Fruit fly (Drosophila melanogaster) whole organism, prepupa: Measurements from ENCODE around the gene TfIIEbeta.

Experiments
- Blimp-1 ChIP-seq: fragments of 200-800 bp; sonication (Bioruptor generic); optimal IDR thresholded peaks from 3 replicates; lab custom pipeline; 2017; ENCODE audit warnings: missing biosample characterization, missing genetic modification characterization, mild to moderate bottlenecking, moderate library complexity, missing genetic modification reagents
- CG10669 ChIP-seq: fragments of 200-800 bp; sonication (Bioruptor generic); optimal IDR thresholded peaks from 3 replicates; lab custom pipeline; 2018; ENCODE audit warnings: missing biosample characterization, mild to moderate bottlenecking, missing genetic modification characterization, moderate library complexity
- CG11762 ChIP-seq: fragments of 200-800 bp; sonication (Bioruptor generic); optimal IDR thresholded peaks from 3 replicates; lab custom pipeline; 2016; ENCODE audit warnings: missing biosample characterization, missing genetic modification characterization; ENCODE audit not compliant: insufficient read depth
- CG11902 ChIP-seq: fragments of 200-800 bp; sonication (Bioruptor generic); optimal IDR thresholded peaks from 3 replicates; lab custom pipeline; 2016; ENCODE audit warnings: missing biosample characterization, missing genetic modification characterization
- CG15336 ChIP-seq: fragments of 200-800 bp; sonication (Bioruptor generic); IDR thresholded peaks from 2 replicates; pipeline ENCODE4 v1.3.6; 2022; ENCODE audit warnings: missing biosample characterization, missing genetic modification characterization
- CG1621 ChIP-seq: fragments of 200-800 bp; sonication (Bioruptor generic); optimal IDR thresholded peaks from 3 replicates; lab custom pipeline; 2018; ENCODE audit warnings: missing biosample characterization, mild to moderate bottlenecking, missing genetic modification characterization
- CG16779 ChIP-seq: fragments of 200-800 bp; sonication (Bioruptor generic); optimal IDR thresholded peaks from 3 replicates; lab custom pipeline; 2017; ENCODE audit warnings: missing biosample characterization, mild to moderate bottlenecking, missing genetic modification characterization
- CG3032 ChIP-seq: fragments of 200-800 bp; optimal IDR thresholded peaks from 2 replicates; lab custom pipeline; 2019; ENCODE audit warnings: missing biosample characterization, mild to moderate bottlenecking, missing genetic modification characterization, moderate library complexity
- CG31627 ChIP-seq: fragments of 200-800 bp; sonication (Bioruptor generic); optimal IDR thresholded peaks from 3 replicates; lab custom pipeline; 2016; ENCODE audit warnings: missing biosample characterization, missing genetic modification characterization
- CG32006 ChIP-seq: fragments of 200-800 bp; sonication (Bioruptor generic); optimal IDR thresholded peaks from 3 replicates; lab custom pipeline; 2017; ENCODE audit warnings: missing biosample characterization, mild to moderate bottlenecking, missing genetic modification characterization
- CG3919 ChIP-seq: fragments of 200-800 bp; sonication (Bioruptor generic); optimal IDR thresholded peaks from 3 replicates; lab custom pipeline; 2016; ENCODE audit warnings: missing biosample characterization, missing genetic modification characterization
- CG4318 ChIP-seq: fragments of 200-800 bp; sonication (Bioruptor generic); optimal IDR thresholded peaks from 3 replicates; lab custom pipeline; 2017; ENCODE audit warnings: missing biosample characterization, mild to moderate bottlenecking, missing genetic modification characterization
- CG6163 ChIP-seq: fragments of 200-800 bp; sonication (Bioruptor generic); IDR thresholded peaks from 3 replicates; pipeline ENCODE4 v1.3.6; 2022; ENCODE audit warnings: missing biosample characterization, missing genetic modification characterization
- CG6276 ChIP-seq: fragments of 200-800 bp; sonication (Bioruptor generic); optimal IDR thresholded peaks from 2 replicates; lab custom pipeline; 2017; ENCODE audit warnings: missing biosample characterization, mild to moderate bottlenecking, missing genetic modification characterization
- CG6792 ChIP-seq: fragments of 200-800 bp; sonication (Bioruptor generic); optimal IDR thresholded peaks from 3 replicates; lab custom pipeline; 2016; ENCODE audit warnings: missing biosample characterization, missing genetic modification characterization
- CG6808 ChIP-seq: fragments of 200-800 bp; sonication (Bioruptor generic); optimal IDR thresholded peaks from 3 replicates; lab custom pipeline; 2017; ENCODE audit warnings: missing biosample characterization, missing genetic modification characterization, mild to moderate bottlenecking, moderate library complexity, missing genetic modification reagents
- CG6854 ChIP-seq: fragments of 200-800 bp; sonication (Bioruptor generic); optimal IDR thresholded peaks from 2 replicates; lab custom pipeline; 2017; ENCODE audit warnings: missing biosample characterization, mild to moderate bottlenecking, missing genetic modification characterization
- CG9139 ChIP-seq: fragments of 200-800 bp; sonication (Bioruptor generic); optimal IDR thresholded peaks from 3 replicates; lab custom pipeline; 2017; ENCODE audit warnings: missing biosample characterization, mild to moderate bottlenecking, missing genetic modification characterization
- Eip75B ChIP-seq: fragments of 200-800 bp; sonication (Bioruptor generic); optimal IDR thresholded peaks from 3 replicates; lab custom pipeline; 2016; ENCODE audit warnings: missing biosample characterization, missing genetic modification characterization
- Eip93F ChIP-seq: fragments of 200-800 bp; sonication (Bioruptor generic); optimal IDR thresholded peaks from 2 replicates; lab custom pipeline; 2016; ENCODE audit warnings: missing biosample characterization, mild to moderate bottlenecking, missing genetic modification characterization
- Ets96B ChIP-seq: fragments of 200-800 bp; optimal IDR thresholded peaks from 2 replicates; lab custom pipeline; 2019; ENCODE audit warnings: missing biosample characterization, mild to moderate bottlenecking, missing genetic modification characterization, moderate library complexity
- Gug ChIP-seq: fragments of 200-800 bp; sonication (Bioruptor generic); IDR thresholded peaks from 2 replicates; pipeline ENCODE4 v1.3.6; 2022; ENCODE audit warnings: missing biosample characterization, missing genetic modification characterization
- Hr39 ChIP-seq: fragments of 200-800 bp; sonication (Bioruptor generic); optimal IDR thresholded peaks from 2 replicates; lab custom pipeline; 2016; ENCODE audit warnings: missing biosample characterization, missing genetic modification characterization
- Hr4 ChIP-seq: fragments of 200-800 bp; sonication (Bioruptor generic); optimal IDR thresholded peaks from 3 replicates; lab custom pipeline; 2016; ENCODE audit warnings: missing biosample characterization, missing genetic modification characterization
- Lpt ChIP-seq: fragments of 200-800 bp; sonication (Bioruptor generic); optimal IDR thresholded peaks from 3 replicates; lab custom pipeline; 2016; ENCODE audit warnings: missing biosample characterization, missing genetic modification characterization
- Met ChIP-seq: fragments of 200-800 bp; sonication (Bioruptor generic); optimal IDR thresholded peaks from 3 replicates; lab custom pipeline; 2016; ENCODE audit warnings: missing biosample characterization, missing genetic modification characterization
- Smox ChIP-seq: fragments of 200-800 bp; sonication (Bioruptor generic); optimal IDR thresholded peaks from 3 replicates; lab custom pipeline; 2016; ENCODE audit warnings: missing biosample characterization, missing genetic modification characterization
- Sox102F ChIP-seq: fragments of 200-800 bp; sonication (Bioruptor generic); optimal IDR thresholded peaks from 2 replicates; lab custom pipeline; 2016; ENCODE audit warnings: missing biosample characterization, mild to moderate bottlenecking, missing genetic modification characterization
- Sox14 ChIP-seq: fragments of 200-800 bp; sonication (Bioruptor generic); optimal IDR thresholded peaks from 3 replicates; lab custom pipeline; 2016; ENCODE audit warnings: missing biosample characterization, missing genetic modification characterization
- acj6 ChIP-seq: fragments of 200-800 bp; sonication (Bioruptor generic); optimal IDR thresholded peaks from 3 replicates; lab custom pipeline; 2016; ENCODE audit warnings: missing biosample characterization, missing genetic modification characterization
- cyc ChIP-seq: fragments of 200-800 bp; sonication (Bioruptor generic); optimal IDR thresholded peaks from 3 replicates; lab custom pipeline; 2016; ENCODE audit warnings: missing biosample characterization, missing genetic modification characterization
- dsx ChIP-seq: fragments of 200-800 bp; optimal IDR thresholded peaks from 3 replicates; lab custom pipeline; 2019; ENCODE audit warnings: missing biosample characterization, mild to moderate bottlenecking, missing genetic modification characterization, moderate library complexity; ENCODE audit not compliant: poor library complexity, severe bottlenecking
- eg ChIP-seq: fragments of 200-800 bp; sonication (Bioruptor generic); IDR thresholded peaks from 3 replicates; pipeline ENCODE4 v1.3.6; 2022; ENCODE audit warnings: missing biosample characterization, missing genetic modification characterization
- esn ChIP-seq: fragments of 200-800 bp; sonication (Bioruptor generic); optimal IDR thresholded peaks from 2 replicates; lab custom pipeline; 2016; ENCODE audit warnings: missing biosample characterization, mild to moderate bottlenecking, missing genetic modification characterization, moderate library complexity
- fd59A ChIP-seq: fragments of 200-800 bp; sonication (Bioruptor generic); optimal IDR thresholded peaks from 2 replicates; lab custom pipeline; 2017; ENCODE audit warnings: missing biosample characterization, mild to moderate bottlenecking, missing genetic modification characterization, missing genetic modification reagents
- fd85E ChIP-seq: fragments of 200-800 bp; sonication (Bioruptor generic); optimal IDR thresholded peaks from 3 replicates; lab custom pipeline; 2016; ENCODE audit warnings: missing biosample characterization, missing genetic modification characterization
- net ChIP-seq: fragments of 200-800 bp; sonication (Bioruptor generic); optimal IDR thresholded peaks from 3 replicates; lab custom pipeline; 2016; ENCODE audit warnings: missing biosample characterization, missing genetic modification characterization
- pdm3 ChIP-seq: fragments of 200-800 bp; sonication (Bioruptor generic); optimal IDR thresholded peaks from 3 replicates; lab custom pipeline; 2016; ENCODE audit warnings: missing biosample characterization, missing genetic modification characterization
- salr ChIP-seq, 2 experiments: fragments of 200-800 bp; sonication (Bioruptor generic); optimal IDR thresholded peaks; 3 replicates each; lab custom pipeline; 2016 to 2018; ENCODE audit warnings: missing biosample characterization in 2 of 2, missing genetic modification characterization in 2 of 2, mild to moderate bottlenecking in 1 of 2
- spab ChIP-seq: fragments of 200-800 bp; sonication (Bioruptor generic); optimal IDR thresholded peaks from 2 replicates; lab custom pipeline; 2017; ENCODE audit warnings: missing biosample characterization, mild to moderate bottlenecking, missing genetic modification characterization, missing genetic modification reagents
- ss ChIP-seq, 2 experiments: fragments of 200-800 bp; sonication (Bioruptor generic); optimal IDR thresholded peaks; 2 replicates in 1 of 2; 3 replicates in 1 of 2; lab custom pipeline; 2017 to 2018; ENCODE audit warnings: mild to moderate bottlenecking in 2 of 2, missing biosample characterization in 2 of 2, missing genetic modification characterization in 2 of 2, moderate library complexity in 1 of 2
- topi ChIP-seq: fragments of 200-800 bp; sonication (Bioruptor generic); optimal IDR thresholded peaks from 3 replicates; lab custom pipeline; 2016; ENCODE audit warnings: missing biosample characterization, missing genetic modification characterization
- vri ChIP-seq: fragments of 200-800 bp; sonication (Bioruptor generic); optimal IDR thresholded peaks from 3 replicates; lab custom pipeline; 2016; ENCODE audit warnings: missing biosample characterization, mild to moderate bottlenecking, missing genetic modification characterization

TfIIEbeta gene

dm6 chr3L:4286784-4287183 lies at the start of gene TfIIEbeta (continued):
- TF ChIP-seq dsx, result peak; percentile 45
- TF ChIP-seq Hr39 (GFP tag; lab: Kevin White, UChicago), result no peak
- no peak for TF ChIP-seq CG10669 (GFP tag; lab: Kevin White, UChicago)
- TF ChIP-seq ss (GFP tag; optimal IDR thresholded peaks at IDR 0.05; lab: Kevin White, UChicago), result no peak
- no peak for TF ChIP-seq Eip93F
- TF ChIP-seq CG11902, result no peak
- TF ChIP-seq Lpt (GFP tag; lab: Kevin White, UChicago), result no peak

dm6 chr3L:4238195-4238594 lies 48.6 kb upstream of the TfIIEbeta start:
- TF ChIP-seq esn (GFP tag; lab: Kevin White, UChicago) (no peak), CG1621 (no peak), CG6163 (GFP tag; lab: Robert Waterston, UW) (no peak), CG3919 (GFP tag; lab: Kevin White, UChicago) (no peak), CG6808 (no peak), cyc (GFP tag; lab: Kevin White, UChicago) (no peak), fd85E (GFP tag; lab: Kevin White, UChicago) (no peak), acj6 (no peak), fd59A (GFP tag; lab: Kevin White, UChicago) (no peak), Sox102F (GFP tag; lab: Kevin White, UChicago) (no peak), Lpt (GFP tag; lab: Kevin White, UChicago) (no peak), vri (no peak), Smox (GFP tag; lab: Kevin White, UChicago) (no peak), Eip75B (GFP tag; lab: Kevin White, UChicago) (no peak), Hr39 (GFP tag; lab: Kevin White, UChicago) (no peak), CG11762 (GFP tag; lab: Kevin White, UChicago) (no peak)

DNA sequence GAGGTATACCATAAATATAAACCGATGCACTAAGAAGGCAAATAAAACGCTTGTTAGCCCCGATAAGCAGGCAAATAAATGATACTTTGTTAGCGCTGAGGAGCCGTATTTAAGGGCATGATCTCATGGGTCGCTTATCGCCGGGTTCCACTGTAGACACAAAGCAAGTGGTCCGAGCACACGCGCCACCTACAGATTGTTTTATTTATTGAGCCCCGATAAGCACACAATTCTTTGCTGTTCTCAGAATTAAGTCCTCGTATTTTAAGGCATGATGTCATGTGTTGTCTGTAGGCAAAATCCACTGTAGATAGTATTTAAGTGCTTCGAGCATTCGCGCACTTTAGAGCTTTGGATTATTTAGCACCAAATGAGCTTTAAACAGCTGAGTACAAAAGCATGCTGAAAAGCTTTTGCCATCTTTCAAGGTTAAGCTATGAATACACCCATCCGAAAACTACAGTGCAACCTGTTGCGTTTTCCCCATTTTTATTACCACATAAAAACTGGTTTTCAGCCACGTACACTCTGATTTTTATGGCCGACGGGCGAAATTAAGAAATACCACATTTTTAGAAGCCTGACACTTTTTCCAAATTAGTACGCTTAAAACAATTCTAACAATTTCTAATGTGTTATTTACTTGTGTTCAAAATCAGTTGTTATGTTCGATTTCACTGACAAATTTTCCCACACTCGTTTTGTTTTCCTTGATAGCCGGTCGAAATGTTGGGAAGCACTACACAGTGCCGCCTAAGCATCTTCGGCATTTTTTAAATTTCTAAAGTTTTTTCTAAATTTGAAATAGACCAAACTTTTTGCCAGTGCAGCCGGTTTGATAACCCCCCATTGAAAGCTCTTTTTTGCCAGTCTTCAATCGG lies 47.2 kb upstream of the TfIIEbeta start, which contains the start of gene Sqor:
Sqor (plus strand) TSS at position 732 of the 881 bp plus-strand sequence.
- TF ChIP-seq fd85E (GFP tag; lab: Kevin White, UChicago) (peak; percentile 78), Eip93F (peak; percentile 82), Eip75B (GFP tag; lab: Kevin White, UChicago) (peak; percentile 95), Blimp-1 (GFP tag; lab: Kevin White, UChicago) (peak; percentile 85), CG6163 (GFP tag; lab: Robert Waterston, UW) (peak; percentile 95), CG6276 (GFP tag; lab: Kevin White, UChicago) (peak; percentile 97), CG10669 (GFP tag; lab: Kevin White, UChicago) (peak; percentile 91), pdm3 (GFP tag; lab: Kevin White, UChicago) (peak; percentile 96), ss (GFP tag; optimal IDR thresholded peaks at IDR 0.05; lab: Kevin White, UChicago) (peak; percentile 94 to 95), cyc (GFP tag; lab: Kevin White, UChicago) (peak; percentile 91), fd59A (GFP tag; lab: Kevin White, UChicago) (peak; percentile 93), salr (GFP tag; optimal IDR thresholded peaks at IDR 0.05; lab: Kevin White, UChicago) (peak; percentile 89 to 97), Sox14 (GFP tag; lab: Kevin White, UChicago) (peak; percentile 97), CG15336 (peak; percentile 97), CG6792 (GFP tag; lab: Kevin White, UChicago) (peak; percentile 89), acj6 (peak; percentile 94), Lpt (GFP tag; lab: Kevin White, UChicago) (peak; percentile 93), eg (GFP tag; lab: Robert Waterston, UW) (peak; percentile 94), CG31627 (peak; percentile 94), CG11902 (peak; percentile 88), CG3032 (tag; lab: Kevin White, UChicago) (peak; percentile 98), CG16779 (tag; lab: Kevin White, UChicago) (peak; percentile 92), Gug (GFP tag; lab: Robert Waterston, UW) (peak; percentile 92), Ets96B (tag; lab: Kevin White, UChicago) (peak; percentile 86), CG1621 (peak; percentile 86), Met (GFP tag; lab: Kevin White, UChicago) (no peak), topi (GFP tag; lab: Kevin White, UChicago) (peak; percentile 94), Sox102F (GFP tag; lab: Kevin White, UChicago) (peak; percentile 97), CG6854 (peak; percentile 91), CG9139 (GFP tag; lab: Kevin White, UChicago) (peak; percentile 89), CG4318 (GFP tag; lab: Kevin White, UChicago) (peak; percentile 97), net (GFP tag; lab: Kevin White, UChicago) (peak; percentile 96), CG32006 (peak; percentile 99), Hr4 (GFP tag; lab: Kevin White, UChicago) (peak; percentile 98), spab (GFP tag; lab: Kevin White, UChicago) (peak; percentile 88), Hr39 (GFP tag; lab: Kevin White, UChicago) (peak; percentile 95)
